Fruit fly (Drosophila melanogaster): ENCODE results near the gene Usp12-46.

Usp12-46 gene

DNA sequence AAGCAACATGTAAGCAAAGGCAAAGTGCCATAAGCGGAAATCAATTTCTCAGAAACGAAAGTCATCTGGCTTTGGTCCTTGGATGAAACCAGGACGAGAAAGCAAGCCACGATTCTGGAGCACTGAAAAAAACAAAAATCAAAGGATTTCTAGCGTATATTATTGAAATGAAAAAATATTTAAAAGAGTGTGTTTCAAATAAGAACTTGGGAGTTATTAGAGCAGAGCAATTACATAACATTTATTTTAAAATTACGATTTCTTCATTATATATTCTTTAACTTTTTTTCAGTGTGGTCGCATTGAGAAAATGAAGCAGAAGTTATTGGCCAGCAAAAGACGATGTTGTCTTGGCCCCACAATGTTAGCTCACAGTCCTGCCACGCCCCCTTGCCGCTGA lies 72.0 kb downstream of the Usp12-46 start (continued):
- TF ChIP-seq CG11504 (tag; optimal IDR thresholded peaks at IDR 0.05) (peak; percentile 52), CG7556 (GFP tag; optimal IDR thresholded peaks at IDR 0.05) (peak; percentile 39), jing (GFP tag; optimal IDR thresholded peaks at IDR 0.05) (no peak), dmrt99B (tag; optimal IDR thresholded peaks at IDR 0.05) (peak; percentile 42), z (GFP tag; IDR thresholded peaks at IDR 0.05) (no peak), ash1 (GFP tag; optimal IDR thresholded peaks at IDR 0.05) (no peak), sr (GFP tag; IDR thresholded peaks at IDR 0.05) (no peak), Nf-YC (tag; optimal IDR thresholded peaks at IDR 0.05) (no peak), CG17359 (tag; optimal IDR thresholded peaks at IDR 0.05) (peak; percentile 17), Aef1 (GFP tag; IDR thresholded peaks at IDR 0.05) (no peak), PHDP (tag; optimal IDR thresholded peaks at IDR 0.05) (no peak), tgo (GFP tag; IDR thresholded peaks at IDR 0.05) (peak; percentile 22; the same call in 1 of the 3 replicates), CG13894 (tag; optimal IDR thresholded peaks at IDR 0.05) (peak; percentile 27), bsh (GFP tag; optimal IDR thresholded peaks at IDR 0.05) (no peak), CG9876 (GFP tag; optimal IDR thresholded peaks at IDR 0.05) (no peak), CG15269 (tag; optimal IDR thresholded peaks at IDR 0.05) (peak; percentile 36), Nf-YA (GFP tag; IDR thresholded peaks at IDR 0.05) (0 out of 2 replicates have a peak, but pooled peaks have one; percentile 23), CG9817 (tag; optimal IDR thresholded peaks at IDR 0.05) (peak; percentile 16), CG9609 (GFP tag; optimal IDR thresholded peaks at IDR 0.05) (no peak), zfh1 (GFP tag; IDR thresholded peaks at IDR 0.05) (no peak), ase (GFP tag; IDR thresholded peaks at IDR 0.05) (no peak), sug (tag; optimal IDR thresholded peaks at IDR 0.05) (no peak), tup (GFP tag; optimal IDR thresholded peaks at IDR 0.05) (no peak), CG17568 (GFP tag; optimal IDR thresholded peaks at IDR 0.05) (no peak), NC2β (GFP tag; optimal IDR thresholded peaks at IDR 0.05) (no peak), CG10543 (GFP tag; optimal IDR thresholded peaks at IDR 0.05) (peak; percentile 5), CG7928 (GFP tag; optimal IDR thresholded peaks at IDR 0.05) (no peak), CG7745 (tag; optimal IDR thresholded peaks at IDR 0.05) (no peak), CG1792 (GFP tag; optimal IDR thresholded peaks at IDR 0.05) (no peak), C15 (GFP tag; IDR thresholded peaks at IDR 0.05) (no peak), CG8478 (optimal IDR thresholded peaks at IDR 0.05) (no peak), pnt (GFP tag; optimal IDR thresholded peaks at IDR 0.05) (no peak), sc (optimal IDR thresholded peaks at IDR 0.05) (no peak), sc (GFP tag; optimal IDR thresholded peaks at IDR 0.05) (no peak), ab (GFP tag; optimal IDR thresholded peaks at IDR 0.05) (no peak), CG11093 (GFP tag; IDR thresholded peaks at IDR 0.05) (no peak), Chrac-16 (GFP tag; optimal IDR thresholded peaks at IDR 0.05) (no peak), crc (GFP tag; optimal IDR thresholded peaks at IDR 0.05) (no peak), run (tag; optimal IDR thresholded peaks at IDR 0.05) (no peak), CG4617 (GFP tag; optimal IDR thresholded peaks at IDR 0.05; ENCODE audit: borderline replicate concordance) (no peak), CG3163 (GFP tag; optimal IDR thresholded peaks at IDR 0.05) (no peak), CG9727 (GFP tag; optimal IDR thresholded peaks at IDR 0.05) (no peak), CG5245 (GFP tag; optimal IDR thresholded peaks at IDR 0.05) (no peak), pan (optimal IDR thresholded peaks at IDR 0.05) (no peak), pan (GFP tag; optimal IDR thresholded peaks at IDR 0.05 in 1 of 2, IDR thresholded peaks at IDR 0.05 in 1 of 2) (no peak), CG17802 (tag; optimal IDR thresholded peaks at IDR 0.05) (no peak), Dbx (GFP tag; IDR thresholded peaks at IDR 0.05) (no peak), CG14667 (GFP tag; IDR thresholded peaks at IDR 0.05) (no peak), unc-4 (GFP tag; IDR thresholded peaks at IDR 0.05; ENCODE audit: partially characterized antibody) (no peak), CG7839 (tag; optimal IDR thresholded peaks at IDR 0.05) (peak; percentile 45), CG12659 (GFP tag; optimal IDR thresholded peaks at IDR 0.05) (no peak), CG31441 (GFP tag; IDR thresholded peaks at IDR 0.05) (0 out of 2 replicates have a peak, but pooled peaks have one; percentile 27)

All from whole organism, embryonic.